Worm (Caenorhabditis elegans): ENCODE data around the gene dnj-16.

ce11 chrIII:4151548-4152104 lies 39.3 kb upstream of the dnj-16 start, which contains the start of the genes wht-3 and har-1:
- TF ChIP-seq dao-5 (tag; optimal IDR thresholded peaks at IDR 0.05) (no peak), W03F9.2 (tag; optimal IDR thresholded peaks at IDR 0.05) (no peak)
